Fruit fly (Drosophila melanogaster): ENCODE measurements around the gene RfC38.

Gene RfC38

DNA sequence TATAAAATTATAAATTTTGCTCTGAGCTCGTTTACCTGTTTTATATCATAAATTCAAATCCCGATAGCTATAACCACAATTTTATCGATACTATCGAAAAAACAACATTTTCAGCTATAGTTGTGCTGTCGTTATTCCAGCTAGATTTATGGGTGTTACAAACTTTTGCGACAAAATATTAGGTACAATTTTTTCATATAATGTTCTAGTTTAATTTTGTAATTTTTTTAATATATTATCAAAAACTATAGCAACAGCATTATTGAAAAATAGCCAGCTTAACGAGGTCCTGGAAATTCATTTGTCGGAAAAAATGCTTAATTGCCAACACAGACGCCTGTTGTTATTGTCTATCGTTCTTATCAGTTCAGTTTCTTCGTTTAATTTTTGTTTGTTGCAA is 39.3 kb downstream of the RfC38 start, which contains the start of gene Wdr59 (continued):
- TF ChIP-seq Jarid2 (GFP tag; optimal IDR thresholded peaks at IDR 0.05) = no peak
- TF ChIP-seq CG18764 (GFP tag; optimal IDR thresholded peaks at IDR 0.05) = peak; percentile 19
- TF ChIP-seq MBD-R2 (GFP tag; IDR thresholded peaks at IDR 0.05) = peak; percentile 49; the same call in 1 of the 2 replicates
- TF ChIP-seq Ets65A (GFP tag) = peak; percentile 55
- TF ChIP-seq CG2875 (GFP tag; optimal IDR thresholded peaks at IDR 0.05) = no peak
- no peak for TF ChIP-seq Mrtf (GFP tag; IDR thresholded peaks at IDR 0.05)
- no peak for TF ChIP-seq sens-2 (GFP tag; IDR thresholded peaks at IDR 0.05)
- peak; percentile 52 for TF ChIP-seq lilli (GFP tag; optimal IDR thresholded peaks at IDR 0.05)
- peak; percentile 83 for TF ChIP-seq BEAF-32 (GFP tag; optimal IDR thresholded peaks at IDR 0.05)
- TF ChIP-seq E2f1 (GFP tag; IDR thresholded peaks at IDR 0.05) = peak; percentile 41
- TF ChIP-seq CG8944 (GFP tag; optimal IDR thresholded peaks at IDR 0.05) = no peak
- peak; percentile 51; the same call in 1 of the 2 replicates for TF ChIP-seq Rfx (GFP tag; IDR thresholded peaks at IDR 0.05)
- TF ChIP-seq Lhr (GFP tag; optimal IDR thresholded peaks at IDR 0.05) = no peak
- no peak for TF ChIP-seq MTF-1 (GFP tag; optimal IDR thresholded peaks at IDR 0.05; ENCODE audit: borderline replicate concordance)
- TF ChIP-seq CG14667 (GFP tag; IDR thresholded peaks at IDR 0.05) = no peak
- peak; percentile 29 for TF ChIP-seq CG8924 (tag; optimal IDR thresholded peaks at IDR 0.05)
- TF ChIP-seq Ada2b (GFP tag; IDR thresholded peaks at IDR 0.05) = no peak
- TF ChIP-seq CG6791 (GFP tag; IDR thresholded peaks at IDR 0.05; ENCODE audit: partially characterized antibody) = peak; percentile 48; the same call in 1 of the 3 replicates
- peak; percentile 8 for TF ChIP-seq CG10654 (GFP tag; optimal IDR thresholded peaks at IDR 0.05)
- TF ChIP-seq ranshi (GFP tag; IDR thresholded peaks at IDR 0.05) = 0 out of 2 replicates have a peak, but pooled peaks have one; percentile 17
- peak; percentile 53 for TF ChIP-seq Hr3 (GFP tag; optimal IDR thresholded peaks at IDR 0.05)

DNA sequence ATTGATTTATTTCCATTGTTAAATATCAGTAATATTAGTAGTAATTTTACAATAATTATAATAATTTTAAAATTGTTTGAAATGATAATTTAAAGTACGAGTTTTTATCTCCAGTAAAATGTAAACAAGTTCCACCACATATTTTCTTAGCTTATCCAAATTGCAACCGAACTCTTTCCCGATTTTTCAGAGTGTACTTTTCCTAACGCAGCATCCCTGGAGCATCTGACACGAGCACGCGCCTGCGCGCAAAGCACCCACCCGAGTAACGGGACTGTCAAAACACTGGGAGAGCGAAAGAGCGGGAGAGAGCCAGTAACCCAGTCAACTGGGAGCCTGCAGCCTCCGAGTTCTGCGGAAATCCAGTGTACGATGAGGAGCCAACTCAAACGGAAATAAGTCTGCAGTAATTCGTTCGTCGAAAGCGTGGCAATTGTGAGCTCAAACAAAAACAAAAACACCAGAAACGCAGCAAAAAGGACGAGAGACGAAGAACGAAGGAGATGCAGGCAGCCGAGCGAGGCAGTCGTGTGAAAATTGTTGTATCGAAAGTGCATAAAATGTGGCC is 44.0 kb downstream of the RfC38 start, which contains the start of gene CG16854:
Gene CG16854 (plus strand): TSS at position 365 of the 568 bp plus-strand sequence.
- no peak for TF ChIP-seq vvl (GFP tag; IDR thresholded peaks at IDR 0.05)
- no peak for TF ChIP-seq CG6683 (GFP tag; optimal IDR thresholded peaks at IDR 0.05)
- no peak for TF ChIP-seq CG8281 (tag; optimal IDR thresholded peaks at IDR 0.05)
- no peak for TF ChIP-seq prd (optimal IDR thresholded peaks at IDR 0.05)
- 0 out of 3 replicates have a peak, but pooled peaks have one; percentile 17 for TF ChIP-seq prd (GFP tag; IDR thresholded peaks at IDR 0.05)
- TF ChIP-seq Lpt (GFP tag; optimal IDR thresholded peaks at IDR 0.05) = no peak
- TF ChIP-seq D19A (tag; optimal IDR thresholded peaks at IDR 0.05) = no peak
- 0 out of 2 replicates have a peak, but pooled peaks have one; percentile 16 for TF ChIP-seq bbx (GFP tag; IDR thresholded peaks at IDR 0.05; ENCODE audit: partially characterized antibody)
- no peak for TF ChIP-seq H2.0 (GFP tag; IDR thresholded peaks at IDR 0.05)
- no peak for TF ChIP-seq CG14014 (GFP tag; IDR thresholded peaks at IDR 0.05)
- TF ChIP-seq CG8944 (GFP tag; optimal IDR thresholded peaks at IDR 0.05) = no peak
- no peak for TF ChIP-seq Side (GFP tag; optimal IDR thresholded peaks at IDR 0.05)
- peak; percentile 0 for TF ChIP-seq scrt (GFP tag; optimal IDR thresholded peaks at IDR 0.05)
- no peak for TF ChIP-seq CG10274 (GFP tag; optimal IDR thresholded peaks at IDR 0.05)
- TF ChIP-seq CG12071 (GFP tag; optimal IDR thresholded peaks at IDR 0.05) = no peak
- TF ChIP-seq CG6254 (GFP tag; optimal IDR thresholded peaks at IDR 0.05) = no peak
- TF ChIP-seq lmd (GFP tag; IDR thresholded peaks at IDR 0.05) = no peak
- no peak for TF ChIP-seq Pdp1 (GFP tag; optimal IDR thresholded peaks at IDR 0.05)
- no peak for TF ChIP-seq z (GFP tag; IDR thresholded peaks at IDR 0.05)
- TF ChIP-seq dimm (GFP tag; IDR thresholded peaks at IDR 0.05) = no peak
- no peak for TF ChIP-seq CrebB (tag; optimal IDR thresholded peaks at IDR 0.05)
- TF ChIP-seq CG17568 (GFP tag; optimal IDR thresholded peaks at IDR 0.05) = no peak
- TF ChIP-seq tap (tag; optimal IDR thresholded peaks at IDR 0.05) = no peak
- no peak for TF ChIP-seq CG11093 (GFP tag; IDR thresholded peaks at IDR 0.05)
- no peak for TF ChIP-seq BEAF-32 (GFP tag; optimal IDR thresholded peaks at IDR 0.05)
- peak; percentile 17 for TF ChIP-seq bcd (GFP tag; optimal IDR thresholded peaks at IDR 0.05)
- TF ChIP-seq stc (GFP tag; IDR thresholded peaks at IDR 0.05) = no peak
- no peak for TF ChIP-seq CG17361 (GFP tag; IDR thresholded peaks at IDR 0.05)
- TF ChIP-seq Sry-δ (GFP tag; optimal IDR thresholded peaks at IDR 0.05) = no peak
- no peak for TF ChIP-seq CG12769 (tag; optimal IDR thresholded peaks at IDR 0.05)
- TF ChIP-seq Doc3 (GFP tag; IDR thresholded peaks at IDR 0.05; ENCODE audit: partially characterized antibody) = no peak
- TF ChIP-seq ssp (GFP tag; IDR thresholded peaks at IDR 0.05) = no peak
